Fruit fly (Drosophila melanogaster) whole organism, prepupa: Measurements from ENCODE around the gene Orco.

ENCODE experiments used
- Blimp-1 ChIP-seq: fragments of 200-800 bp; sonication (Bioruptor generic); optimal IDR thresholded peaks from 3 replicates; lab custom pipeline; 2017; ENCODE audit warnings: missing biosample characterization, missing genetic modification characterization, mild to moderate bottlenecking, moderate library complexity, missing genetic modification reagents
- CG10631 ChIP-seq: fragments of 200-800 bp; sonication (Bioruptor generic); optimal IDR thresholded peaks from 2 replicates; lab custom pipeline; 2016; ENCODE audit warnings: missing biosample characterization, missing genetic modification characterization
- CG10669 ChIP-seq: fragments of 200-800 bp; sonication (Bioruptor generic); optimal IDR thresholded peaks from 3 replicates; lab custom pipeline; 2018; ENCODE audit warnings: missing biosample characterization, mild to moderate bottlenecking, missing genetic modification characterization, moderate library complexity
- CG11762 ChIP-seq: fragments of 200-800 bp; sonication (Bioruptor generic); optimal IDR thresholded peaks from 3 replicates; lab custom pipeline; 2016; ENCODE audit warnings: missing biosample characterization, missing genetic modification characterization; ENCODE audit not compliant: insufficient read depth
- CG11902 ChIP-seq: fragments of 200-800 bp; sonication (Bioruptor generic); optimal IDR thresholded peaks from 3 replicates; lab custom pipeline; 2016; ENCODE audit warnings: missing biosample characterization, missing genetic modification characterization
- CG1621 ChIP-seq: fragments of 200-800 bp; sonication (Bioruptor generic); optimal IDR thresholded peaks from 3 replicates; lab custom pipeline; 2018; ENCODE audit warnings: missing biosample characterization, mild to moderate bottlenecking, missing genetic modification characterization
- CG3032 ChIP-seq: fragments of 200-800 bp; optimal IDR thresholded peaks from 2 replicates; lab custom pipeline; 2019; ENCODE audit warnings: missing biosample characterization, mild to moderate bottlenecking, missing genetic modification characterization, moderate library complexity
- CG32006 ChIP-seq: fragments of 200-800 bp; sonication (Bioruptor generic); optimal IDR thresholded peaks from 3 replicates; lab custom pipeline; 2017; ENCODE audit warnings: missing biosample characterization, mild to moderate bottlenecking, missing genetic modification characterization
- CG3919 ChIP-seq: fragments of 200-800 bp; sonication (Bioruptor generic); optimal IDR thresholded peaks from 3 replicates; lab custom pipeline; 2016; ENCODE audit warnings: missing biosample characterization, missing genetic modification characterization
- CG6792 ChIP-seq: fragments of 200-800 bp; sonication (Bioruptor generic); optimal IDR thresholded peaks from 3 replicates; lab custom pipeline; 2016; ENCODE audit warnings: missing biosample characterization, missing genetic modification characterization
- CG6854 ChIP-seq: fragments of 200-800 bp; sonication (Bioruptor generic); optimal IDR thresholded peaks from 2 replicates; lab custom pipeline; 2017; ENCODE audit warnings: missing biosample characterization, mild to moderate bottlenecking, missing genetic modification characterization
- CG8119 ChIP-seq: fragments of 200-800 bp; sonication (Bioruptor generic); IDR thresholded peaks from 3 replicates; pipeline ENCODE4 v1.3.6; 2022; ENCODE audit warnings: missing biosample characterization, missing genetic modification characterization
- Eip75B ChIP-seq: fragments of 200-800 bp; sonication (Bioruptor generic); optimal IDR thresholded peaks from 3 replicates; lab custom pipeline; 2016; ENCODE audit warnings: missing biosample characterization, missing genetic modification characterization
- Eip78C ChIP-seq: fragments of 200-800 bp; sonication (Bioruptor generic); peaks from one replicate; lab custom pipeline; 2016; ENCODE audit warnings: missing biosample characterization, missing genetic modification characterization
- Ets96B ChIP-seq: fragments of 200-800 bp; optimal IDR thresholded peaks from 2 replicates; lab custom pipeline; 2019; ENCODE audit warnings: missing biosample characterization, mild to moderate bottlenecking, missing genetic modification characterization, moderate library complexity
- Hr38 ChIP-seq: sonication (Bioruptor generic); optimal IDR thresholded peaks from 2 replicates; lab custom pipeline; 2016; ENCODE audit warnings: missing biosample characterization, missing genetic modification characterization
- Hr4 ChIP-seq: fragments of 200-800 bp; sonication (Bioruptor generic); optimal IDR thresholded peaks from 3 replicates; lab custom pipeline; 2016; ENCODE audit warnings: missing biosample characterization, missing genetic modification characterization
- Lpt ChIP-seq: fragments of 200-800 bp; sonication (Bioruptor generic); optimal IDR thresholded peaks from 3 replicates; lab custom pipeline; 2016; ENCODE audit warnings: missing biosample characterization, missing genetic modification characterization
- Sox15 ChIP-seq: fragments of 200-800 bp; sonication (Bioruptor generic); optimal IDR thresholded peaks from 3 replicates; lab custom pipeline; 2016; ENCODE audit warnings: missing biosample characterization, missing genetic modification characterization
- achi ChIP-seq: fragments of 200-800 bp; sonication (Bioruptor generic); optimal IDR thresholded peaks from 3 replicates; lab custom pipeline; 2016; ENCODE audit warnings: missing biosample characterization, missing genetic modification characterization
- cyc ChIP-seq: fragments of 200-800 bp; sonication (Bioruptor generic); optimal IDR thresholded peaks from 3 replicates; lab custom pipeline; 2016; ENCODE audit warnings: missing biosample characterization, missing genetic modification characterization
- dsx ChIP-seq: fragments of 200-800 bp; optimal IDR thresholded peaks from 3 replicates; lab custom pipeline; 2019; ENCODE audit warnings: missing biosample characterization, mild to moderate bottlenecking, missing genetic modification characterization, moderate library complexity; ENCODE audit not compliant: poor library complexity, severe bottlenecking
- eg ChIP-seq: fragments of 200-800 bp; sonication (Bioruptor generic); IDR thresholded peaks from 3 replicates; pipeline ENCODE4 v1.3.6; 2022; ENCODE audit warnings: missing biosample characterization, missing genetic modification characterization
- esn ChIP-seq: fragments of 200-800 bp; sonication (Bioruptor generic); optimal IDR thresholded peaks from 2 replicates; lab custom pipeline; 2016; ENCODE audit warnings: missing biosample characterization, mild to moderate bottlenecking, missing genetic modification characterization, moderate library complexity
- fd59A ChIP-seq: fragments of 200-800 bp; sonication (Bioruptor generic); optimal IDR thresholded peaks from 2 replicates; lab custom pipeline; 2017; ENCODE audit warnings: missing biosample characterization, mild to moderate bottlenecking, missing genetic modification characterization, missing genetic modification reagents
- net ChIP-seq: fragments of 200-800 bp; sonication (Bioruptor generic); optimal IDR thresholded peaks from 3 replicates; lab custom pipeline; 2016; ENCODE audit warnings: missing biosample characterization, missing genetic modification characterization
- spab ChIP-seq: fragments of 200-800 bp; sonication (Bioruptor generic); optimal IDR thresholded peaks from 2 replicates; lab custom pipeline; 2017; ENCODE audit warnings: missing biosample characterization, mild to moderate bottlenecking, missing genetic modification characterization, missing genetic modification reagents
- ss ChIP-seq, 2 experiments: fragments of 200-800 bp; sonication (Bioruptor generic); optimal IDR thresholded peaks; 2 replicates in 1 of 2; 3 replicates in 1 of 2; lab custom pipeline; 2017 to 2018; ENCODE audit warnings: mild to moderate bottlenecking in 2 of 2, missing biosample characterization in 2 of 2, missing genetic modification characterization in 2 of 2, moderate library complexity in 1 of 2
- svp ChIP-seq: fragments of 200-800 bp; sonication (Bioruptor generic); peaks from one replicate; lab custom pipeline; 2016; ENCODE audit warnings: missing biosample characterization, missing genetic modification characterization
- vri ChIP-seq: fragments of 200-800 bp; sonication (Bioruptor generic); optimal IDR thresholded peaks from 3 replicates; lab custom pipeline; 2016; ENCODE audit warnings: missing biosample characterization, mild to moderate bottlenecking, missing genetic modification characterization

Gene Orco

DNA sequence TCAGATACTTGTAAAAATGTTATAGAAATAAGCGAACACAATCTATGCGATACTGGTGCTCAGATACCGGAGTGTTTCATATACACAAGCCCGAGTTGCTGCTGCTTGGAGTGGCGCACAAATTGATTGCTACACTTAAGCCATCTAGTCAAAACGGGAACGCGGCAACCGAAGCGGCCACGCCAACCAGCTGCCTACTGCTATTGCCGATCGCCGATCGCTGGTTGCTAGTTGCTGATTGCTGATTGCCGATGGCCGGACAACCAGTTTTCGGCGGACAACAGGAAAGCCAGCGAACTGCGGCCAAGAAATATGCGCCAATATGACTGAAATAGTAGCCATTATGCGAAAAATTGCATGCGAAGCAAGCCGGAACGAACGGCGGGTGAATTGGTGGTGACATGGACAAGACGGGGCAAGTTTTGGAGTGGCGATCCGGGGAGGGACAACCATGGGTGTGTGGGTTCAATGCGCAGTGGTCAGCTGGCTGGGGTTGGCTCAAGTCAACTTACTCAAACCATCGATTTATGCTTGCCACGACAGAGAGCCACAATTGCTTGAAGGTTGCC, 22.0 kb downstream of the Orco start (continued):
- no peak for TF ChIP-seq CG11902 (GFP tag; lab: Kevin White, UChicago)
- TF ChIP-seq CG8119 (GFP tag; lab: Robert Waterston, UW) = no peak
- peak in 1 of 2 experiments; percentile 58 for TF ChIP-seq ss (GFP tag; optimal IDR thresholded peaks at IDR 0.05; lab: Kevin White, UChicago)
- TF ChIP-seq CG11762 (GFP tag; lab: Kevin White, UChicago) = no peak
- no peak for TF ChIP-seq CG6854

DNA sequence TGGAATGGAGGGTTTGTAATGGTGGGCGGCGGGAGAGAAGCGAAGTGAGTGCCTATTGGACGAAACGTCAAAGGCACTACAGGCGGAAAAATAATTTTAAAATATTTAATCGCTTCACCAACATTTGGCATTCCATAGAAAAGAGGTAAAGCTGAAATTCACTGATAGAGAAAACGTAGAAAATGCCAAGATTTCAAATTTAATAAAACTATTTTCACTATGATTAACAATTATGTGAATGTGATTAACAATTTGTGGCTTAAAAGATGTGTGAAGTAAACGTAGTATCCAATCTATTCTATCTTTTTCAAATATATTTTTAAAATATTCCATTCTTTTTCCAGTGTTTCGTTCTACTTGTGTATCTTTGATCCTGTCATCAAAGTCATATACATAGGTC, 22.8 kb downstream of the Orco start:
- peak; percentile 27 for TF ChIP-seq CG10669 (GFP tag; lab: Kevin White, UChicago)
- no peak for TF ChIP-seq Eip75B (GFP tag; lab: Kevin White, UChicago)
- peak; percentile 56 for TF ChIP-seq CG32006 (GFP tag; lab: Kevin White, UChicago)
- TF ChIP-seq CG8119 (GFP tag; lab: Robert Waterston, UW) = 0 out of 3 replicates have a peak, but pooled peaks have one; percentile 41
- peak; percentile 14 for TF ChIP-seq spab (GFP tag; lab: Kevin White, UChicago)
- peak; percentile 22 for TF ChIP-seq Ets96B (tag; lab: Kevin White, UChicago)
- TF ChIP-seq CG10631 (GFP tag; lab: Kevin White, UChicago) = peak; percentile 37
- peak; percentile 15 for TF ChIP-seq CG3919 (GFP tag; lab: Kevin White, UChicago)
- no peak for TF ChIP-seq Blimp-1 (GFP tag; lab: Kevin White, UChicago)
- TF ChIP-seq net (GFP tag; lab: Kevin White, UChicago) = peak; percentile 29
- TF ChIP-seq CG1621 (tag; lab: Kevin White, UChicago) = no peak
- peak; percentile 36 for TF ChIP-seq CG3032 (tag; lab: Kevin White, UChicago)
- TF ChIP-seq Lpt = peak; percentile 15
- TF ChIP-seq fd59A (GFP tag; lab: Kevin White, UChicago) = peak; percentile 30
- TF ChIP-seq Eip78C = peak; percentile 74

DNA sequence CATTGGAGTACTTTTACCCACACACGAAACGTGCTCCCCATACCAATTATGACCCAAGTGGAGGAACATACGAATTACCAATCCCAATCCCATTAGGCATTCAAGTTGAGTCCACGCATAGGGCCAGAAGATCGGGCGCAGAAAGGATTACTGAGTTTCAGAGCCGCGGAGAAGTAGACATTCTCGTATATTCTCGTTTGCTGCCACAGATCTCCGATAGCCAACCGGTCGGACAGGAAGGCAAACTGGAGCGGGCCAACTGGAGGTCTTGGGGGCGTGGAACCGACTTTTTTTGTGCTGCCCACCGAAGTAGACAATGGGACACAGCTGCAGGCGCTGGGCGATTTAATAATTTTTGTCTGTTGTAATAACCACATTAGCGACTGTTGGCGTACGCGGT, 23.2 kb downstream of the Orco start:
- TF ChIP-seq ss (GFP tag; optimal IDR thresholded peaks at IDR 0.05; lab: Kevin White, UChicago) = peak; percentile 35 to 37
- no peak for TF ChIP-seq eg
- peak; percentile 32 for TF ChIP-seq CG1621 (tag; lab: Kevin White, UChicago)
- TF ChIP-seq achi (GFP tag; lab: Kevin White, UChicago) = no peak
- no peak for TF ChIP-seq fd59A (GFP tag; lab: Kevin White, UChicago)
- TF ChIP-seq CG3032 (tag; lab: Kevin White, UChicago) = no peak
- TF ChIP-seq vri = no peak
- no peak for TF ChIP-seq CG11762 (GFP tag; lab: Kevin White, UChicago)
- no peak for TF ChIP-seq dsx (GFP tag; lab: Kevin White, UChicago)
- TF ChIP-seq svp (GFP tag; lab: Kevin White, UChicago) = no peak
- TF ChIP-seq net (GFP tag; lab: Kevin White, UChicago) = no peak
- no peak for TF ChIP-seq Blimp-1 (GFP tag; lab: Kevin White, UChicago)
- TF ChIP-seq CG6792 (GFP tag; lab: Kevin White, UChicago) = no peak
- TF ChIP-seq, all 60 proteins: peak for 2

DNA sequence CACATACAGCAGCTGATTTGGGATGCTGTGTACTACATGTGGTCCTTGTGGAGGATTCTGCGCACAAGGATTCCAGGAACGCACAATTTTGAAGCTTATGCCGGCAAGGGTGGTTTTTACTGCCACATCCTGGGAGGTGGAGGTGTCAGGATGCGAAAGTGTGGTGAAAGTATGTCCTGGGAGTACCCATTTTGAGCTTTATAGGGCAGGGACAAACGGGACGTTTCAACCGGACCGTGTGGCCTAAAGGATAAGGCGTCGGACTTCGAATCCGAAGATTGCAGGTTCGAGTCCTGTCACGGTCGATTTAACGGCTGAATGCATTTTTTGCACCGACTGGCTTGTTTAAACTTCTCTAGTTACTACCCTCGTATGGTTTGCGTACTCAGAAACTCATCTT, 24.2 kb downstream of the Orco start:
- no peak for TF ChIP-seq Sox15 (GFP tag; lab: Kevin White, UChicago)
- no peak for TF ChIP-seq Hr4 (GFP tag; lab: Kevin White, UChicago)

DNA sequence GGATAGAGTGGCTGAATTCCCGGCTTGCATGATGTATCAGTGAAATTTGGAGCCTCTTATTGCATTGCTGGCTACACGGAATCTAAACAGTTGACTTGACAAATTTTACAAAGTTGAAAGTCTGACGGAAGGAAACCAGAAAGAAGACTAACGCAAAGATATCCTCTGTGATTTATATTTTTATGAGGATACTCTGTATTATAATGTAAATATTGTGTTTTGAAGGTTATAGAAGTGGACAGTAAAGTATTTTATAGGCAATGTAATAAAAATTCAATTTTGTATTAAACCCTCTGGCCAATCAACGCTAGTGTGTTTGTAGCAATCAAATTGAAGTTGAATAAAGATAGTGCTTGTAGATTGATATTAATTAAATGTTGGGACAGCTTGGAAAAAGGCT, 24.6 kb downstream of the Orco start, which contains the start of gene CG14668:
TSS of gene CG14668 (minus strand) at position 101 of the 400 bp plus-strand sequence.
- TF ChIP-seq Eip75B (GFP tag; lab: Kevin White, UChicago) = no peak
- TF ChIP-seq esn (GFP tag; lab: Kevin White, UChicago) = no peak
- TF ChIP-seq cyc = no peak
- TF ChIP-seq Lpt = no peak
- no peak for TF ChIP-seq Hr38
